Worm (Caenorhabditis elegans) whole organism, young adult: Measurements from ENCODE around the gene hlh-27.

Experiments used
- T07F8.4 ChIP-seq: sonication (generic microtip); optimal IDR thresholded peaks from 2 replicates; lab custom pipeline; 2016; ENCODE audit warnings: mild to moderate bottlenecking, missing genetic modification characterization, moderate library complexity, missing compliant biosample characterization
- egrh-3 ChIP-seq: fragments of 200-800 bp; sonication (Bioruptor generic); IDR thresholded peaks from 2 replicates; pipeline ENCODE4 v1.3.6; 2022; ENCODE audit warnings: missing genetic modification reagents, missing genetic modification characterization, missing compliant biosample characterization
- hmg-1.2 ChIP-seq: fragments of 200-800 bp; sonication (Bioruptor generic); IDR thresholded peaks from 2 replicates; pipeline ENCODE4 v1.3.6; 2022; ENCODE audit warnings: missing genetic modification reagents, missing genetic modification characterization, missing compliant biosample characterization
- let-526 ChIP-seq: fragments of 200-800 bp; sonication (Bioruptor generic); IDR thresholded peaks from 2 replicates; pipeline ENCODE4 v1.3.6; 2022; ENCODE audit warnings: missing genetic modification reagents, missing genetic modification characterization, missing compliant biosample characterization
- nfyb-1 ChIP-seq: fragments of 200-800 bp; sonication (Bioruptor generic); IDR thresholded peaks from 2 replicates; pipeline ENCODE4 v1.3.6; 2022; ENCODE audit warnings: missing genetic modification reagents, missing genetic modification characterization, missing compliant biosample characterization
- pha-4 ChIP-seq: fragments of 150-350 bp; sonication (generic microtip); optimal IDR thresholded peaks from 2 replicates; lab custom pipeline; 2014; ENCODE audit warnings: missing biosample characterization, missing genetic modification reagents, missing genetic modification characterization

DNA sequence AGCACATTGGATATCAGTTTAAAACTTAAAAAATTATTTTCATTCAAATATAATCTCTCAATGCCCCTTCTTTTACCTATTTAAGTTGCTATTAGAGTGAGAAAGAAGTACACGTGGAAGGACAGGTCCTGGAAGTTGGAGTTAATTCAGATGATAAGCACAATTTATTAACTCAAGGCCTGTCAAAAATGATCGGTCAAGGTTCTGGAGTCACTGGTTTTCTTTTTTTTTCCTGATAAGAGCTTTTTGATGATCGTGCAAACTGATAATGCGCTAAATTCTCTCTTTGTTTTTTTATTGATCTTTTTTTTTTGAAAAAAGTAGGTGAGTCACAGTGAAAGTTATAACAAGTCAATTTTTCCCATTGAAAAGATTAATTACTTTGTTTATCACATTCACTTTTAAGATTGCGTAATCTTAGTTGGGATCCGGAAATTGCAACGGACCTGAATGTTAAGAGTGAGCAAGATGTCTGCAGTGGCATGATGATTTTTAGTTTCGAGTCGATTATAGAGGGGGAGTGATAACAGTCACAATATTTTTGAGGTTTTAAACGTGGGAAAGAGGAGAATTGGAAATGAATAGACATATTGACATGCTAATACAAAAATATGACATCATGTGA is 27.4 kb downstream of the hlh-27 start:
- TF ChIP-seq pha-4 (tag; lab: Kevin White, UChicago) (no peak), T07F8.4 (tag; lab: Kevin White, UChicago) (no peak), hmg-1.2 (GFP tag; lab: Robert Waterston, UW) (no peak), egrh-3 (no peak), nfyb-1 (no peak), let-526 (GFP tag; lab: Robert Waterston, UW) (no peak)
